Worm (Caenorhabditis elegans): ENCODE results near the gene Y44A6D.3.

The Y44A6D.3 gene

DNA sequence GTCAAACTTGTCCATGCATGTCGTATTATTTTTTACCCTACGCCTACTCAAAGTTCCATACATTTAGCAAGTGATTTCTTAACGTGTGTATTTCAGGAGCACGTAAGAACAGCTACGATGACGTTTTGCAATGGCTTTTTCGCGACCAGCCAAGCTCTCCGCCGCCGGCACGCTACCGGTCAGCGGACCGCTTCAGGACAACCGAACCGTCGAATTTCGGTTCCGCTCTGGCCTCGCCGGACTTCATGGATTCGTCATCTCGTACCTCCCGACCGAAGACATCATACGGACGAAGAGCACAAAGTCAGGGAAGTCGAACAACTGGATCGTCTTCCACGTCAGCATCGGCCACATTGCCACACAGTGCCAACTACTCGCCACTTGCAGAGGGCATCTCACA, 8.6 kb downstream of the Y44A6D.3 start (continued):
- no peak for TF ChIP-seq cebp-1 (GFP tag; IDR thresholded peaks at IDR 0.05)
- TF ChIP-seq cebp-1 (tag; optimal IDR thresholded peaks at IDR 0.05), result peak; percentile 26
- TF ChIP-seq madf-10 (tag; optimal IDR thresholded peaks at IDR 0.05), result no peak
- no peak for TF ChIP-seq B0261.1 (tag; optimal IDR thresholded peaks at IDR 0.05)
- no peak for TF ChIP-seq F10E7.11 (tag; optimal IDR thresholded peaks at IDR 0.05)
- TF ChIP-seq ccch-3 (GFP tag; optimal IDR thresholded peaks at IDR 0.05), result no peak
- no peak for TF ChIP-seq mes-4 (tag; optimal IDR thresholded peaks at IDR 0.05)
- TF ChIP-seq ceh-27 (GFP tag; optimal IDR thresholded peaks at IDR 0.05), result no peak
- no peak for TF ChIP-seq chd-7 (tag; optimal IDR thresholded peaks at IDR 0.05)
- no peak for TF ChIP-seq die-1 (tag; optimal IDR thresholded peaks at IDR 0.05)
- no peak for TF ChIP-seq dpff-1 (tag; optimal IDR thresholded peaks at IDR 0.05)
- no peak for TF ChIP-seq bed-2 (GFP tag; IDR thresholded peaks at IDR 0.05)
- no peak for TF ChIP-seq ztf-26 (tag; optimal IDR thresholded peaks at IDR 0.05)
- TF ChIP-seq Y53F4B.3 (GFP tag; IDR thresholded peaks at IDR 0.05), result no peak
- TF ChIP-seq F57C9.4 (tag; optimal IDR thresholded peaks at IDR 0.05), result no peak
- TF ChIP-seq nhr-80 (tag; optimal IDR thresholded peaks at IDR 0.05), result no peak
- no peak for TF ChIP-seq Y79H2A.3 (GFP tag; conservative IDR thresholded peaks at IDR 0.05)
- TF ChIP-seq madf-3 (GFP tag; IDR thresholded peaks at IDR 0.05), result no peak
- peak; percentile 50; the same call in 1 of the 2 replicates for TF ChIP-seq egrh-3 (GFP tag; IDR thresholded peaks at IDR 0.05)
- TF ChIP-seq attf-3 (GFP tag; conservative IDR thresholded peaks at IDR 0.05), result no peak
- TF ChIP-seq hmg-20 (GFP tag; IDR thresholded peaks at IDR 0.05), result no peak
- TF ChIP-seq hmg-1.2 (GFP tag; IDR thresholded peaks at IDR 0.05), result 0 out of 2 replicates have a peak, but pooled peaks have one; percentile 13
- no peak for TF ChIP-seq nfyb-1 (GFP tag; IDR thresholded peaks at IDR 0.05)
- no peak for TF ChIP-seq snpc-1.3 (tag; optimal IDR thresholded peaks at IDR 0.05; ENCODE audit: insufficient read depth)
- no peak for TF ChIP-seq snpc-4 (GFP tag; optimal IDR thresholded peaks at IDR 0.05)
- TF ChIP-seq snpc-4 (tag; optimal IDR thresholded peaks at IDR 0.05), result no peak
- TF ChIP-seq ceh-58 (GFP tag; IDR thresholded peaks at IDR 0.05), result 0 out of 2 replicates have a peak, but pooled peaks have one; percentile 27
- no peak for TF ChIP-seq ZK185.1 (tag; optimal IDR thresholded peaks at IDR 0.05; ENCODE audit: poor library complexity, severe bottlenecking)
- TF ChIP-seq Y56A3A.18 (GFP tag; IDR thresholded peaks at IDR 0.05), result 0 out of 2 replicates have a peak, but pooled peaks have one; percentile 27
- no peak for TF ChIP-seq tlf-1 (GFP tag; optimal IDR thresholded peaks at IDR 0.05)
- no peak for TF ChIP-seq gei-17 (GFP tag; optimal IDR thresholded peaks at IDR 0.05)
- no peak for TF ChIP-seq hsf-1 (GFP tag; IDR thresholded peaks at IDR 0.05)
- no peak for TF ChIP-seq rcor-1 (GFP tag; IDR thresholded peaks at IDR 0.05)
- no peak for TF ChIP-seq dox-1 (GFP tag; IDR thresholded peaks at IDR 0.05)
- no peak for TF ChIP-seq rec-8 (tag; optimal IDR thresholded peaks at IDR 0.05)

DNA sequence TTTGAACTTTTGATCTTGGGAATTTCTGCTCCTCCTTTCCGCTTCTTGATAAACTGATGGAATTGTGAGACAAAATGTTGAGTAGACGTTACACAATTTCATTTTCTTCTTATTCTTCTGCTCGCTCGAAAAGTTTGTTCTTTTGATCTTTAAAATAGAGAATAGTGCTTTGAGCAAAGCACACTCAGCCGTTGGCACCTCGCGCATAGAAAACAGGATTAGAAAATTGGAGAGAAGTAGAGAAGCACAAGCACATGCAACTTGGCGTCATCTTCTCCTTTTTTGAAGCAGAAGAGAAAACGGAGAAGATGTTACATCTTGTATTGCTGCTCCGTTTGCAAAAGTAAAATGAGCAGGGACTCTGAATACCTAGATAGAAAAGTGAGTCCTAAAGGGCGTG, 10.0 kb downstream of the Y44A6D.3 start:
- TF ChIP-seq B0035.1 (tag; optimal IDR thresholded peaks at IDR 0.05) (no peak), rcor-1 (GFP tag; IDR thresholded peaks at IDR 0.05) (no peak), lin-40 (tag; optimal IDR thresholded peaks at IDR 0.05) (peak; percentile 31), F23B12.7 (tag; optimal IDR thresholded peaks at IDR 0.05; ENCODE audit: insufficient read depth) (no peak), let-607 (tag; optimal IDR thresholded peaks at IDR 0.05) (peak in 1 of 2 experiments; percentile 12), nfya-2 (GFP tag; IDR thresholded peaks at IDR 0.05) (no peak), lin-35 (GFP tag; optimal IDR thresholded peaks at IDR 0.05) (no peak), ceh-100 (GFP tag; IDR thresholded peaks at IDR 0.05) (no peak), bed-1 (GFP tag; IDR thresholded peaks at IDR 0.05) (no peak), tlf-1 (GFP tag; optimal IDR thresholded peaks at IDR 0.05) (no peak), F52B5.7 (tag; optimal IDR thresholded peaks at IDR 0.05) (no peak), atf-7 (tag; optimal IDR thresholded peaks at IDR 0.05) (peak; percentile 25), aptf-2 (GFP tag; conservative IDR thresholded peaks at IDR 0.05) (no peak), dpff-1 (tag; optimal IDR thresholded peaks at IDR 0.05) (no peak), sptf-2 (GFP tag; optimal IDR thresholded peaks at IDR 0.05) (no peak), ceh-58 (GFP tag; IDR thresholded peaks at IDR 0.05) (no peak), hlh-12 (tag; optimal IDR thresholded peaks at IDR 0.05) (no peak), ZK185.1 (tag; optimal IDR thresholded peaks at IDR 0.05; ENCODE audit: poor library complexity, severe bottlenecking) (no peak), hrde-1 (tag; optimal IDR thresholded peaks at IDR 0.05; ENCODE audit: borderline replicate concordance) (no peak)

Measured in whole organism, young adult.